Fruit fly (Drosophila melanogaster): ENCODE results near the gene hoe2.

hoe2 gene

DNA sequence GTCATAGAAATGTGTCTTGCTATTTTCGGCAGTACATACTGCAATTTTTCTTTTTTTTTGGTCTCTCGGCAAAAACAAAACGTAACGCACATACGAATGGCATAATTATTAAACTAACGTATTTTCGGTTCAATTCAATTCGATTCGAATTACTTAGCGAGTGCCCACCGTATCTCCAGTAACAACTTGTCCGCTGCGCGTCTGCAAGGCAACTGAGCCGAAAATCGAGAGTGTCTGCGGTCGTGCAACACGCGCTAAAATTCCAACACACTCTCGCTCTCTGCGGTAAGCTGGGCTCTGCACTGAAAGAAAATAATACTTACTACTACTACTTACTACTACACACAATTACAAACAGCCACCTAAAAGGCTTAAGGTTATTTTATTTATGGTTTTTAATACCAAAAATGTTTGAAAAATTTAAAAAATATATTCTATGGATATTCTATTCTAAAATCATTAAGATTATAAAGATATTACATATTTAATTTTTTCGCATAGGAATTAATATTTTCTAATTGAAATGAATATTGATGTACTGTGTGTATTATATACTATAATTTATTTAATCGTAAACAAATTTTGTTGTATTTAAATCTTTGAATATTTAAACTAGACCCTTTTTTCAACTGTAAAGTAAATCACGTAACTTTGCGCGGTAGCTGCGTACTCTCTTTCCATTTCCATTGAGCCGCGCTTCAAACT lies 29.6 kb downstream of the hoe2 start, which contains the start of gene snsl (continued):
- peak; percentile 54 for TF ChIP-seq fd96Cb (tag; optimal IDR thresholded peaks at IDR 0.05)
- TF ChIP-seq ssp (GFP tag; IDR thresholded peaks at IDR 0.05), result 0 out of 2 replicates have a peak, but pooled peaks have one; percentile 12
- peak; percentile 84 for TF ChIP-seq CG9437 (GFP tag; optimal IDR thresholded peaks at IDR 0.05)
- TF ChIP-seq CG1233 (GFP tag; optimal IDR thresholded peaks at IDR 0.05), result peak; percentile 16
- TF ChIP-seq CG17328 (GFP tag; IDR thresholded peaks at IDR 0.05), result 0 out of 2 replicates have a peak, but pooled peaks have one; percentile 10
- 0 out of 2 replicates have a peak, but pooled peaks have one; percentile 45 for TF ChIP-seq CG5953 (GFP tag; IDR thresholded peaks at IDR 0.05)
- peak; percentile 86 for TF ChIP-seq CoRest (tag; optimal IDR thresholded peaks at IDR 0.05)
- TF ChIP-seq Hr78 (GFP tag; optimal IDR thresholded peaks at IDR 0.05), result peak in 1 of 2 experiments; percentile 58
- TF ChIP-seq org-1 (GFP tag; optimal IDR thresholded peaks at IDR 0.05), result peak; percentile 53
- peak; percentile 75 for TF ChIP-seq CG17829 (tag; optimal IDR thresholded peaks at IDR 0.05)
- peak; percentile 42 for TF ChIP-seq gsb-n (tag; optimal IDR thresholded peaks at IDR 0.05)
- TF ChIP-seq peb (GFP tag; IDR thresholded peaks at IDR 0.05), result no peak
- peak; percentile 31 for TF ChIP-seq CG30020 (tag; optimal IDR thresholded peaks at IDR 0.05)
- TF ChIP-seq CG11695 (GFP tag; IDR thresholded peaks at IDR 0.05), result peak; percentile 61
- TF ChIP-seq tin (GFP tag; optimal IDR thresholded peaks at IDR 0.05), result peak; percentile 40
- TF ChIP-seq salm (tag; optimal IDR thresholded peaks at IDR 0.05), result peak; percentile 55
- TF ChIP-seq cwo (GFP tag; optimal IDR thresholded peaks at IDR 0.05), result peak; percentile 32
- peak; percentile 37; the same call in 1 of the 2 replicates for TF ChIP-seq lmd (GFP tag; IDR thresholded peaks at IDR 0.05)
- TF ChIP-seq CG18619 (GFP tag; optimal IDR thresholded peaks at IDR 0.05), result peak; percentile 65
- peak; percentile 71 for TF ChIP-seq CG9727 (GFP tag; optimal IDR thresholded peaks at IDR 0.05)
- TF ChIP-seq CG15269 (tag; optimal IDR thresholded peaks at IDR 0.05), result peak; percentile 85
- peak; percentile 31 for TF ChIP-seq BtbVII (GFP tag; optimal IDR thresholded peaks at IDR 0.05)
- TF ChIP-seq Ets65A (GFP tag), result peak; percentile 92
- TF ChIP-seq CG8944 (GFP tag; optimal IDR thresholded peaks at IDR 0.05), result no peak
- no peak for TF ChIP-seq amos (GFP tag; IDR thresholded peaks at IDR 0.05; ENCODE audit: partially characterized antibody)
- peak; percentile 47 for TF ChIP-seq Xbp1 (GFP tag; optimal IDR thresholded peaks at IDR 0.05)
- TF ChIP-seq CG13123 (GFP tag; optimal IDR thresholded peaks at IDR 0.05), result no peak
- peak; percentile 84 for TF ChIP-seq sens (GFP tag)
- 0 out of 2 replicates have a peak, but pooled peaks have one; percentile 47 for TF ChIP-seq stc (GFP tag; IDR thresholded peaks at IDR 0.05)
- peak in 1 of 3 experiments; percentile 52 for TF ChIP-seq lola (GFP tag; optimal IDR thresholded peaks at IDR 0.05)
- peak; percentile 27; the same call in 1 of the 2 replicates for TF ChIP-seq CG32767 (GFP tag; IDR thresholded peaks at IDR 0.05)
- TF ChIP-seq CG15601 (tag; optimal IDR thresholded peaks at IDR 0.05), result peak; percentile 60
- no peak for TF ChIP-seq cad (GFP tag; optimal IDR thresholded peaks at IDR 0.05)
- peak; percentile 58 for TF ChIP-seq CG12104 (GFP tag; optimal IDR thresholded peaks at IDR 0.05)
- TF ChIP-seq CG10147 (GFP tag; optimal IDR thresholded peaks at IDR 0.05), result peak; percentile 53
- no peak for TF ChIP-seq jing (GFP tag; optimal IDR thresholded peaks at IDR 0.05)
- no peak for TF ChIP-seq CG12744 (GFP tag; optimal IDR thresholded peaks at IDR 0.05)
- TF ChIP-seq CG17802 (tag; optimal IDR thresholded peaks at IDR 0.05), result no peak
- 0 out of 2 replicates have a peak, but pooled peaks have one; percentile 32 for TF ChIP-seq ttk (GFP tag; IDR thresholded peaks at IDR 0.05)
- TF ChIP-seq bsh (GFP tag; optimal IDR thresholded peaks at IDR 0.05), result peak in 1 of 2 experiments; percentile 25
- TF ChIP-seq ATbp (GFP tag; optimal IDR thresholded peaks at IDR 0.05), result peak; percentile 36
- TF ChIP-seq zf30C (GFP tag; optimal IDR thresholded peaks at IDR 0.05), result peak; percentile 43
- peak; percentile 84 for TF ChIP-seq CG7556 (GFP tag; optimal IDR thresholded peaks at IDR 0.05)
- TF ChIP-seq twi (tag; optimal IDR thresholded peaks at IDR 0.05), result peak; percentile 47
- TF ChIP-seq CG2875 (GFP tag; optimal IDR thresholded peaks at IDR 0.05), result peak; percentile 10
- TF ChIP-seq ind (GFP tag; optimal IDR thresholded peaks at IDR 0.05), result peak; percentile 0
- TF ChIP-seq Trl (optimal IDR thresholded peaks at IDR 0.05), result no peak
- no peak for TF ChIP-seq Trl (GFP tag; optimal IDR thresholded peaks at IDR 0.05)
- TF ChIP-seq HLH3B (GFP tag; IDR thresholded peaks at IDR 0.05), result peak; percentile 38; the same call in 1 of the 2 replicates

Measured in whole organism, embryonic.